Fruit fly (Drosophila melanogaster): ENCODE results near the gene Mybbp1A.
"Not testable (repeated sequence)": the region's sequence is repeated elsewhere in the genome, so short reads cannot be mapped to it uniquely, and the experiment has no call there.

Mybbp1A gene

DNA sequence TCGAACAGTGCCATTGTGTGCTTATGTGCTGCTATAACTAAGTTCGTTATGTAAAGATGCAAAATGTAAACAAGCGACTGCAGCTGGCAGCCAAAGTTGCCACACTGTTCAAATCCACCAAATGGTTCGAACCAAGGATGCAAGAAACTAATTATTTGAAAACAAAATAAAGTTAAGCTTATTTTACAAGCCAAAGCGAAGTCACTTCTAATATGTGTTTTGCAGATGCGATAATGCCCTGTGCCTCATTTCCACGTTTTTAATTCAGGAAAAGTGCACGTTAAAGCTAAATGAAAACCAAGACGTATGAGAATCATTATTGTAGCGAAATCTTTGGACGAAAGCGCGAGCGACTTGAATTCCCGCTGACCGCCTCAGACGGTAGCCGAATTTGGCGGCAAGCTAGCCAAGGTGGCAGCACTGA is 8.4 kb upstream of the Mybbp1A start, which contains the start of the genes CG13365 and Vsp37A:
TSS of gene CG13365 (minus strand) at position 84 of the 424 bp plus-strand sequence.
TSS of gene Vsp37A (plus strand) at position 399 of the 424 bp plus-strand sequence.
- TF ChIP-seq CG17806 (tag; optimal IDR thresholded peaks at IDR 0.05) (no peak), CG8159 (tag; optimal IDR thresholded peaks at IDR 0.05) (peak; percentile 35), CG8301 (tag; optimal IDR thresholded peaks at IDR 0.05) (peak; percentile 3), CG15710 (tag; optimal IDR thresholded peaks at IDR 0.05) (peak; percentile 26), Pif1A (GFP tag; optimal IDR thresholded peaks at IDR 0.05) (no peak)

DNA sequence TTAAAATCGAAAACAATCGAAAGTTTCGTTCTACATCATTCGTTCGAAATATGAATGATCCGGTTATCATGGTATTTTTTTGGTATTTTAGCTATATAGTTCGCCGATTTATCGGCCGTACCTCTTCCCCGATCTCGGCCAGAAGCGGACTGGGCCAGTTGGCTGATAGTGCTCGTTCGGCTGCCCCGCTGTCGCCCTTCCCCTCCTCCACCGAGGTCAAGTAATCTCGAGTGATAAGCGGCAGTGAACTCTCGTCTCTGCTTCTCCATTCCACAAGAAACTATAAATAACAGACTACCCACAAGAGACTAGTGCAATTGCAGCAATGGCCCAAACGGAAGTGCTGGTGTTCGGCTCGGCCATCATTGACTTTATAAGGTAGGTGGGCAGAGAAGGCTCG is 6.2 kb upstream of the Mybbp1A start, which contains the start of gene CG13369:
TSS of gene CG13369 (plus strand) at position 112 of the 400 bp plus-strand sequence.
- no peak for TF ChIP-seq Pif1B (GFP tag; optimal IDR thresholded peaks at IDR 0.05)

DNA sequence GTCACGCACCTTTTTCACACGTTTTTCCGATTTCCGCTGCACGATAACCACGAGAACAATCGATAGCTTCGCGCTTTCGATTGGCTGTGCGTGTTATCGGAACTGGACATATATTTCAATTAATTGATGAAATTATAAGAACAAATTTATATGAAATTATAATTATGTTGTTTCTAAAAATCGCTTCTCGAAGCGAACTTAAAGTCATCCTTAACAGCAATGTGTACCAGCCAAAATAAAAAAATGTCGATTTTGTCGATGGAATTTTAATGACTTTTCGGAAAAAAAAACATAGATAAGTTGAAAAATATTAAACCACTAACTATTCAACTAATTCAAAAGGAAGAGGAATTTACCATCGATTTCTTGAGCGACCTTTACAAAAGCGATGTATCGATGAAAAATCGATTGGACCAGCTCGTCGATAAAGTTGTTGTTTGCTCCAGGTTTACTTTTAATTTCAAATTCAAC is 4.4 kb upstream of the Mybbp1A start, which contains the start of the genes CG13364 and Hinfp:
TSS of gene CG13364 (minus strand) at position 47 of the 471 bp plus-strand sequence.
TSS of gene Hinfp (plus strand) at position 386 of the 471 bp plus-strand sequence.
- TF ChIP-seq CG14655 (GFP tag; optimal IDR thresholded peaks at IDR 0.05): no peak
- no peak for TF ChIP-seq Ets98B (GFP tag; IDR thresholded peaks at IDR 0.05)
- TF ChIP-seq CG34367 (tag; optimal IDR thresholded peaks at IDR 0.05): no peak
- TF ChIP-seq Snoo (tag; optimal IDR thresholded peaks at IDR 0.05): no peak
- TF ChIP-seq CG8301 (tag; optimal IDR thresholded peaks at IDR 0.05): no peak
- TF ChIP-seq Pif1A (GFP tag; optimal IDR thresholded peaks at IDR 0.05): no peak
- no peak for TF ChIP-seq CG17806 (tag; optimal IDR thresholded peaks at IDR 0.05)
- TF ChIP-seq CG4496 (GFP tag; IDR thresholded peaks at IDR 0.05): no peak
- TF ChIP-seq CG10348 (GFP tag; IDR thresholded peaks at IDR 0.05): no peak
- TF ChIP-seq CG9948 (tag; optimal IDR thresholded peaks at IDR 0.05): no peak
- no peak for TF ChIP-seq CG12605 (GFP tag; IDR thresholded peaks at IDR 0.05)
- TF ChIP-seq Pif1B (GFP tag; optimal IDR thresholded peaks at IDR 0.05): no peak
- TF ChIP-seq CG8159 (tag; optimal IDR thresholded peaks at IDR 0.05): no peak
- TF ChIP-seq D1 (tag; optimal IDR thresholded peaks at IDR 0.05): no peak
- TF ChIP-seq fd96Ca (GFP tag; IDR thresholded peaks at IDR 0.05): no peak
- no peak for TF ChIP-seq CG13204 (GFP tag; optimal IDR thresholded peaks at IDR 0.05)
- TF ChIP-seq EcR (GFP tag; optimal IDR thresholded peaks at IDR 0.05): no peak

DNA sequence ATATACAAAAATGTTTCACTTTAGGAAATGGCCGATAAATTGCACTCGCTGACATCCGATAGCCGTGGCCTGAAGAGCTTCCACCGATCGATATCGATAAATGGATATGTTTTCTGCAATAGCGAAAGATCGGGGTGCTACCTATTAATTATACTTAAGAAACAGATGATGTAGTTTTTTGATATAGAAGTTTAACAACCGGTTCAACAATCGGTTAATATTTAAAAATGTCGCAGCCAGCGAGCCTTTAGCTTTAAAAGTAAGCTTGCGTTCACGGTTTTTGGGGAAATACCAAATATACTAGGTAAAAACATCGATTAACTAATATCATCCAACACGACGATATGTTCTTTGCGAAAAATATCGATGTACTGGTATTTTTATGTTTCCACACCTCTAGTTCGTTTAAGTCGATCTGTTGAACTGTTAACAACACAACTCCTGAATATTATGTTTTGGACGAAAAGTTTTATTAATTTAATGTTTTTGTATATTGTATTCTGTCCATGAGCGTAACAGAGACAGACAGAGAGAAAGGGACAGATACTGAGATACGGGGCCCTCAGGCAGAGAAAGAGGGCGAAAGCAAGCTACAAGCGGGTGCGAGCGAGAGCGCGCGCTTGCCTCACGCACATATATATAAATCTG is 6.0 kb downstream of the Mybbp1A start, which contains the start of gene Dredd:
TSS of gene Dredd (minus strand) at position 51 of the 648 bp plus-strand sequence.
- no peak for TF ChIP-seq CG14655 (GFP tag; optimal IDR thresholded peaks at IDR 0.05)
- no peak for TF ChIP-seq CG8301 (tag; optimal IDR thresholded peaks at IDR 0.05)
- no peak for TF ChIP-seq CG34367 (tag; optimal IDR thresholded peaks at IDR 0.05)
- TF ChIP-seq Pif1B (GFP tag; optimal IDR thresholded peaks at IDR 0.05): no peak
- TF ChIP-seq CG4496 (GFP tag; IDR thresholded peaks at IDR 0.05): no peak
- TF ChIP-seq CG13204 (GFP tag; optimal IDR thresholded peaks at IDR 0.05): no peak
- no peak for TF ChIP-seq Pif1A (GFP tag; optimal IDR thresholded peaks at IDR 0.05)
- no peak for TF ChIP-seq CG12605 (GFP tag; IDR thresholded peaks at IDR 0.05)
- no peak for TF ChIP-seq CG8159 (tag; optimal IDR thresholded peaks at IDR 0.05)
- no peak for TF ChIP-seq rn (GFP tag; IDR thresholded peaks at IDR 0.05)
- no peak for TF ChIP-seq Snoo (tag; optimal IDR thresholded peaks at IDR 0.05)

dm6 chrX:636606-637530 is 7.3 kb downstream of the Mybbp1A start:
- TF ChIP-seq CG8159 (tag; optimal IDR thresholded peaks at IDR 0.05) (no peak), Ets98B (GFP tag; IDR thresholded peaks at IDR 0.05) (peak; percentile 39; the same call in 1 of the 2 replicates), CG14655 (GFP tag; optimal IDR thresholded peaks at IDR 0.05) (no peak)

- TF ChIP-seq CG8301 (tag; optimal IDR thresholded peaks at IDR 0.05); Snoo (tag; optimal IDR thresholded peaks at IDR 0.05); CG32121 (GFP tag; IDR thresholded peaks at IDR 0.05): not testable (repeated sequence)
Observed at dm6 chrX:644461-644860, 14.9 kb downstream of the Mybbp1A start, which contains the start of gene CG13367. CG13367 (plus strand) TSS chrX:644761.

- TF ChIP-seq Pif1A (GFP tag; optimal IDR thresholded peaks at IDR 0.05) (no peak), Ets98B (GFP tag; IDR thresholded peaks at IDR 0.05) (no peak), CG32121 (GFP tag; IDR thresholded peaks at IDR 0.05) (no peak), CG15710 (tag; optimal IDR thresholded peaks at IDR 0.05) (no peak), CG34367 (tag; optimal IDR thresholded peaks at IDR 0.05) (no peak), CG10348 (GFP tag; IDR thresholded peaks at IDR 0.05) (no peak), rn (GFP tag; IDR thresholded peaks at IDR 0.05) (no peak), EcR (GFP tag; optimal IDR thresholded peaks at IDR 0.05) (peak; percentile 92), CG14655 (GFP tag; optimal IDR thresholded peaks at IDR 0.05) (no peak), CG12605 (GFP tag; IDR thresholded peaks at IDR 0.05) (0 out of 2 replicates have a peak, but pooled peaks have one; percentile 9), CG8159 (tag; optimal IDR thresholded peaks at IDR 0.05) (no peak), gl (tag; optimal IDR thresholded peaks at IDR 0.05) (no peak), Snoo (tag; optimal IDR thresholded peaks at IDR 0.05) (no peak), D1 (tag; optimal IDR thresholded peaks at IDR 0.05) (no peak), fd96Ca (GFP tag; IDR thresholded peaks at IDR 0.05) (no peak)
Observed at dm6 chrX:646395-647009, 16.9 kb downstream of the Mybbp1A start.

All from whole organism, pupa.